Fruit fly (Drosophila melanogaster): Measurements from ENCODE around the gene Trmt6.

The Trmt6 gene

DNA sequence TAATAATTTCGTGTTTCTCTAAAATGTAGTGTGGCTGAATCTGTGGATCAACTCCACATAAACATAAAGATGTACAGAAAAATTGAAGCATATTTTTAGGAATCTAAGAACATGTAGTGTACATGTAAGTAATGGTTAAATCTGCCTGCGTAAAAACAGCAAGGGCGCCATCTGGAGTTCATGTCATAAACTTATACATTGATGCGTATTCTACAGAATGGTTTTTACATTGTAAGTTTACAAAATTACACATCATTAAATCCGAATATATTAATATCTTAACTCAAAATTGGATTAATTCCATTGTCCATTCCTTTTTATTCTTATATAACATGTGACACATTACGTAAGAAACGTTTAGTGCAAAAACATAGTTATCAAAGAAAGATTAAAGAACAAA, 35.1 kb downstream of the Trmt6 start:
- TF ChIP-seq Eip78C (GFP tag) (peak; percentile 38), Eip75B (GFP tag; optimal IDR thresholded peaks at IDR 0.05) (no peak), Hr39 (GFP tag; optimal IDR thresholded peaks at IDR 0.05) (peak; percentile 1), dsx (GFP tag; optimal IDR thresholded peaks at IDR 0.05; ENCODE audit: poor library complexity, severe bottlenecking) (peak; percentile 43), pdm3 (GFP tag; optimal IDR thresholded peaks at IDR 0.05) (no peak), cyc (GFP tag; optimal IDR thresholded peaks at IDR 0.05) (peak; percentile 23), CG8632 (GFP tag; optimal IDR thresholded peaks at IDR 0.05) (no peak), CG32006 (GFP tag; optimal IDR thresholded peaks at IDR 0.05) (no peak), OdsH (GFP tag; optimal IDR thresholded peaks at IDR 0.05) (no peak), CG6163 (GFP tag; IDR thresholded peaks at IDR 0.05) (no peak), salr (GFP tag; optimal IDR thresholded peaks at IDR 0.05) (no peak), vri (GFP tag; optimal IDR thresholded peaks at IDR 0.05) (no peak)

DNA sequence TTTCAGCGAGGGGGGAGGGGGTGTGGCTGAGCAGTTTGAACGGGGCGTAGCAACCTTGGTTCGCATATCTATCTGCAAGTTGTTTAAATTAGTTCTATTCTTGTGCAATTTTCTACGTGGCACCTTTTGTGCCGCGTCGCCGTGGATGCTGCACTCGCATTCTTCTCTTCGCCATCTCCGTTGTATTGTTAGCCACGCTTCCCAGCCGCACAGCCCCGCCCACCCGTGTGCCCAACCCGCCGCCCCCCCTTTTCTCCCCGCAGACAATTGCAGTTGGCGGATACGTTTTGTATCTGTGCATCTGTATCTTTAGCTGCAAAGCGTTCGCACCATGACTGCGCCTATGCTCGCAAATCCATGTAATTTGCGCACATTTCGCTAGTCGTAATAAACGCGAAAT, 48.1 kb downstream of the Trmt6 start:
- 0 out of 3 replicates have a peak, but pooled peaks have one; percentile 43 for TF ChIP-seq CG6163 (GFP tag; IDR thresholded peaks at IDR 0.05)
- no peak for TF ChIP-seq vri (GFP tag; optimal IDR thresholded peaks at IDR 0.05)
- TF ChIP-seq CG6792 (GFP tag; optimal IDR thresholded peaks at IDR 0.05), result no peak
- TF ChIP-seq CG11762 (GFP tag; optimal IDR thresholded peaks at IDR 0.05; ENCODE audit: insufficient read depth), result no peak
- no peak for TF ChIP-seq pdm3 (GFP tag; optimal IDR thresholded peaks at IDR 0.05)
- 0 out of 3 replicates have a peak, but pooled peaks have one; percentile 13 for TF ChIP-seq CG8119 (GFP tag; IDR thresholded peaks at IDR 0.05)

Data from whole organism, prepupa.